Fruit fly (Drosophila melanogaster): ENCODE results near the gene Argp.

Gene Argp

dm6 chr3R:13709839-13710238, at the start of gene Argp:
Gene Argp, minus strand, starts transcription at chr3R:13709939.
- TF ChIP-seq pad (GFP tag; optimal IDR thresholded peaks at IDR 0.05): no peak

- TF ChIP-seq ovo (GFP tag; optimal IDR thresholded peaks at IDR 0.05): no peak
- no peak for TF ChIP-seq Clk (GFP tag; optimal IDR thresholded peaks at IDR 0.05)
- TF ChIP-seq bab1 (GFP tag; optimal IDR thresholded peaks at IDR 0.05): no peak
- TF ChIP-seq CG5204 (GFP tag; optimal IDR thresholded peaks at IDR 0.05): no peak
- no peak for TF ChIP-seq toe (GFP tag; optimal IDR thresholded peaks at IDR 0.05)
- no peak for TF ChIP-seq Crg-1 (GFP tag; optimal IDR thresholded peaks at IDR 0.05)
Observed at dm6 chr3R:13746066-13746673, 36.4 kb upstream of the Argp start.

DNA sequence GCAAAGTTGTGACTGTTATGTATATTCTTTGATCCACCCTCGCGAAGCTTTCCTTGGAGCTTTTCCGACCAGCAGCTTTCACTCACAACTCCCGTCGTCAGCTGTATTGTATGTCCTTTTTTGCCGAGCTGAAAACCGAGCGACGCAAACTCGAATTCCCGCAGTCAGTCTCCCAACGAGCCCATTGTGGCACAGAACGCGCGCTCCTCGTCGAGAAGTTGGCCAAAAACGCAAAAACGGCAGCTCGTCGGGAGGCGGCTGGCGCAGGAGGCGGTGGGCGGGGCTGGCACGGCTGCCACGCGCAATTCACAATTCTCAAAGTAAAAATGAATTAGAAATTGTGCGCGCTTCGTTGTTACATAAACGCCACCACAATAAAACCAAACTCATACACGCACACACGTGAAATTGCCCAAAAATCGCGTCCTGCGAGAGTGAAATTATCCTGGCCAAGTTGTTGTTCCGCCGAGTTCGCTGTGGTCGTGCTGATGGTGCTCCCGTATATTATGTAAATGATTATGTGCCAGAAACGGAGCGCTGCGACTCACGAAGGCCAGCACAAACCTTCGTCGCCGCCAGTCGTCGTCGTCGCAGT, 25.7 kb upstream of the Argp start:
- TF ChIP-seq CG14711 (tag; optimal IDR thresholded peaks at IDR 0.05) (no peak), ovo (GFP tag; optimal IDR thresholded peaks at IDR 0.05) (no peak), toe (GFP tag; optimal IDR thresholded peaks at IDR 0.05) (no peak), CG7045 (GFP tag; optimal IDR thresholded peaks at IDR 0.05) (no peak), tj (GFP tag; optimal IDR thresholded peaks at IDR 0.05) (no peak), CG1620 (GFP tag; optimal IDR thresholded peaks at IDR 0.05) (no peak), Hr96 (GFP tag; optimal IDR thresholded peaks at IDR 0.05) (no peak), CG11617 (GFP tag; optimal IDR thresholded peaks at IDR 0.05) (no peak), pad (GFP tag; optimal IDR thresholded peaks at IDR 0.05) (no peak), kay (GFP tag; ENCODE audit: borderline replicate concordance) (no peak), bab1 (GFP tag; optimal IDR thresholded peaks at IDR 0.05) (no peak), cnc (optimal IDR thresholded peaks at IDR 0.05) (no peak), Crg-1 (GFP tag; optimal IDR thresholded peaks at IDR 0.05) (no peak), CG7101 (tag; optimal IDR thresholded peaks at IDR 0.05) (no peak), Mnt (GFP tag; optimal IDR thresholded peaks at IDR 0.05) (no peak), cic (GFP tag; optimal IDR thresholded peaks at IDR 0.05) (no peak), CG5204 (GFP tag; optimal IDR thresholded peaks at IDR 0.05) (no peak), CG33017 (tag; optimal IDR thresholded peaks at IDR 0.05) (no peak), CG12768 (GFP tag; optimal IDR thresholded peaks at IDR 0.05) (no peak)

DNA sequence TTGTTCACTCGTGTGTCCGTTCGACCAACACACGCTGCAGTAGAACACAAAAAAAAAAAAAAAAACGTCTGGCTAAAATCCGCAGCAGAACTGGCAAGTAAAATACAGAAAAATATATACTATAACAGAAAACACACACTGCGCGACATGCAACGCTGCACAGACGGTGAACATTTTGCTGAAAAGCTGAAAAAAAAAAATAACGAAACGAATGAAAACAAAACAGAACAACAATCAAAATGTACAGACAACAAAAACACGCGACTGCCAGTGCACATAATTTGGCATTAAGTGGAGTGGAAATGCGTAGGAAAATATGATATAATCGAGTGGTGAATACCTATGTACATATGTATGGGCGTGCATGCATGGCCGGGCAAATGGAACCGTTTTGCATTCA, 20.3 kb upstream of the Argp start:
- no peak for TF ChIP-seq Clk (GFP tag; optimal IDR thresholded peaks at IDR 0.05)
- TF ChIP-seq CG5204 (GFP tag; optimal IDR thresholded peaks at IDR 0.05): no peak
- TF ChIP-seq tj (GFP tag; optimal IDR thresholded peaks at IDR 0.05): peak; percentile 56
- no peak for TF ChIP-seq Mnt (GFP tag; optimal IDR thresholded peaks at IDR 0.05)

dm6 chr3R:13728897-13729296, 19.2 kb upstream of the Argp start:
- no peak for TF ChIP-seq CG14711 (tag; optimal IDR thresholded peaks at IDR 0.05)
- no peak for TF ChIP-seq toe (GFP tag; optimal IDR thresholded peaks at IDR 0.05)
- TF ChIP-seq tj (GFP tag; optimal IDR thresholded peaks at IDR 0.05): peak; percentile 99
- TF ChIP-seq pad (GFP tag; optimal IDR thresholded peaks at IDR 0.05): no peak
- TF ChIP-seq ovo (GFP tag; optimal IDR thresholded peaks at IDR 0.05): peak; percentile 48
- no peak for TF ChIP-seq Hr96 (GFP tag; optimal IDR thresholded peaks at IDR 0.05)

dm6 chr3R:13726795-13727194, 17.1 kb upstream of the Argp start:
- no peak for TF ChIP-seq toe (GFP tag; optimal IDR thresholded peaks at IDR 0.05)
- TF ChIP-seq cnc (optimal IDR thresholded peaks at IDR 0.05): no peak
- TF ChIP-seq tj (GFP tag; optimal IDR thresholded peaks at IDR 0.05): no peak
- no peak for TF ChIP-seq pad (GFP tag; optimal IDR thresholded peaks at IDR 0.05)
- TF ChIP-seq CG33017 (tag; optimal IDR thresholded peaks at IDR 0.05): no peak
- no peak for TF ChIP-seq CG12768 (GFP tag; optimal IDR thresholded peaks at IDR 0.05)
- no peak for TF ChIP-seq CG14711 (tag; optimal IDR thresholded peaks at IDR 0.05)
- TF ChIP-seq Crg-1 (GFP tag; optimal IDR thresholded peaks at IDR 0.05): no peak
- TF ChIP-seq CG7101 (tag; optimal IDR thresholded peaks at IDR 0.05): no peak
- no peak for TF ChIP-seq kay (GFP tag; ENCODE audit: borderline replicate concordance)
- no peak for TF ChIP-seq CG1620 (GFP tag; optimal IDR thresholded peaks at IDR 0.05)
- TF ChIP-seq ovo (GFP tag; optimal IDR thresholded peaks at IDR 0.05): no peak
- no peak for TF ChIP-seq Clk (GFP tag; optimal IDR thresholded peaks at IDR 0.05)
- no peak for TF ChIP-seq CG5204 (GFP tag; optimal IDR thresholded peaks at IDR 0.05)
- no peak for TF ChIP-seq CG11617 (GFP tag; optimal IDR thresholded peaks at IDR 0.05)
- TF ChIP-seq bab1 (GFP tag; optimal IDR thresholded peaks at IDR 0.05): no peak
- no peak for TF ChIP-seq cic (GFP tag; optimal IDR thresholded peaks at IDR 0.05)
- no peak for TF ChIP-seq Mnt (GFP tag; optimal IDR thresholded peaks at IDR 0.05)

DNA sequence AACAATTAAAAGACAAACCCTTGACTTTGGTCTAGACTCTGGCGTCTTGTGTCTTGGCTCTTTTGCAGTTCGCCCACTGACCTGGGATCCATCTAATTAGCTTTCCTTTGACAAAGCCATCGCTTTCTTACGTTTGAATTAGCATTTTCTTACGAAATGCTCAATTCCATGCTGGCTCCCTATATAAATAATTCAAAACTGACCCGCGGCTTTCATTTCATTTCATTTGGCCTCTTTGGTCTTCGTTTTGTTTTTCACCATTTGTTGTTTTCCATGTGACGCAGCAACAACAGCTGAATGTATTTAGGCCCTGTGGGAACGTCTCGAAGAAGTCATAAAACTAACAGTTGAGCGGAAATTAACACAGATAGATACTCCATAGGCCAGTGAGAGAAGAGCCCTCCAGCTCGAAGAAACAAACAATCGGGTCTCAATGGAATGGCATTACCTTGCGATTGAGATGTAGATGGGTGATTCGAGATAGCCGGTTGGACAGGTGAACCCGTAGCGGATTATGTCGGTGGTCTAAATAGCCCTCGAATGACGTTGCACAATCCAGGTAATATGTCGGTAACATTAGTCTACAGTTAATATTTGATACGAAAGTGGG, 14.4 kb upstream of the Argp start:
- TF ChIP-seq tj (GFP tag; optimal IDR thresholded peaks at IDR 0.05): no peak
- peak; percentile 7 for TF ChIP-seq kay (GFP tag; ENCODE audit: borderline replicate concordance)

Data from whole organism, adult.